Worm (Caenorhabditis elegans): ENCODE results near the gene coq-2.
A peak's percentile ranks its signal among the peaks of the same experiment; 100 is the strongest.

The coq-2 gene

ce11 chrIII:6971662-6972284, 36.0 kb downstream of the coq-2 start, which contains the start of the genes eef-1A.1 and rfc-4 (continued):
- TF ChIP-seq pag-3 (tag; optimal IDR thresholded peaks at IDR 0.05; ENCODE audit: borderline replicate concordance, insufficient read depth) = peak; percentile 78
- TF ChIP-seq unc-30 (tag; optimal IDR thresholded peaks at IDR 0.05) = no peak
- peak; percentile 38 for TF ChIP-seq efl-3 (GFP tag; optimal IDR thresholded peaks at IDR 0.05)
- peak; percentile 97 for TF ChIP-seq nhr-90 (tag; optimal IDR thresholded peaks at IDR 0.05; ENCODE audit: poor library complexity)
- peak; percentile 81 for TF ChIP-seq zag-1 (tag; optimal IDR thresholded peaks at IDR 0.05)
- TF ChIP-seq lin-13 (GFP tag; optimal IDR thresholded peaks at IDR 0.05) = peak; percentile 97
- peak in 1 of 2 experiments; percentile 97 for TF ChIP-seq mdl-1 (tag; optimal IDR thresholded peaks at IDR 0.05)
- TF ChIP-seq zip-4 (GFP tag; optimal IDR thresholded peaks at IDR 0.05) = peak; percentile 86
- TF ChIP-seq swsn-7 (tag; optimal IDR thresholded peaks at IDR 0.05) = peak; percentile 97
- TF ChIP-seq lin-14 (GFP tag; optimal IDR thresholded peaks at IDR 0.05) = peak; percentile 97
- TF ChIP-seq mef-2 (tag; optimal IDR thresholded peaks at IDR 0.05) = peak; percentile 64
- peak; percentile 91 for TF ChIP-seq lir-3 (tag; optimal IDR thresholded peaks at IDR 0.05; ENCODE audit: poor library complexity)
- peak; percentile 97 for TF ChIP-seq nhr-47 (tag; optimal IDR thresholded peaks at IDR 0.05)
- TF ChIP-seq hlh-4 (tag; optimal IDR thresholded peaks at IDR 0.05) = no peak
- peak; percentile 90 for TF ChIP-seq hpl-2 (GFP tag; optimal IDR thresholded peaks at IDR 0.05)
- no peak for TF ChIP-seq ces-1 (GFP tag; optimal IDR thresholded peaks at IDR 0.05)
- TF ChIP-seq nhr-84 (tag; optimal IDR thresholded peaks at IDR 0.05) = peak; percentile 57
- TF ChIP-seq ceh-90 (tag; optimal IDR thresholded peaks at IDR 0.05) = peak; percentile 59
- peak; percentile 75 for TF ChIP-seq sox-4 (tag; optimal IDR thresholded peaks at IDR 0.05)
- peak; percentile 98 for TF ChIP-seq nhr-71 (tag; optimal IDR thresholded peaks at IDR 0.05)
- peak; percentile 91 for TF ChIP-seq lin-39 (tag; optimal IDR thresholded peaks at IDR 0.05)
- peak; percentile 93 for TF ChIP-seq aly-2 (tag; optimal IDR thresholded peaks at IDR 0.05)
- no peak for TF ChIP-seq alr-1 (tag; optimal IDR thresholded peaks at IDR 0.05; ENCODE audit: borderline replicate concordance)
- TF ChIP-seq pqm-1 (tag; optimal IDR thresholded peaks at IDR 0.05) = no peak
- TF ChIP-seq nhr-20 (tag; optimal IDR thresholded peaks at IDR 0.05) = peak; percentile 98
- peak; percentile 97 to 99 for TF ChIP-seq lin-35 (GFP tag; optimal IDR thresholded peaks at IDR 0.05)
- peak; percentile 59 for TF ChIP-seq elt-2 (tag; optimal IDR thresholded peaks at IDR 0.05)
- TF ChIP-seq Y116A8C.19 (tag; optimal IDR thresholded peaks at IDR 0.05; ENCODE audit: borderline replicate concordance) = no peak
- peak; percentile 92 for TF ChIP-seq ceh-88 (GFP tag; IDR thresholded peaks at IDR 0.05)
- no peak for TF ChIP-seq nhr-28 (tag; optimal IDR thresholded peaks at IDR 0.05)
- TF ChIP-seq fkh-10 (GFP tag; optimal IDR thresholded peaks at IDR 0.05) = peak; percentile 92
- TF ChIP-seq efl-1 (optimal IDR thresholded peaks at IDR 0.05) = peak; percentile 98
- peak; percentile 94 to 99 for TF ChIP-seq efl-1 (GFP tag; optimal IDR thresholded peaks at IDR 0.05 in 1 of 2)
- peak; percentile 95 for TF ChIP-seq fos-1 (tag; optimal IDR thresholded peaks at IDR 0.05)
- peak; percentile 95 for TF ChIP-seq jun-1 (tag; optimal IDR thresholded peaks at IDR 0.05)
- TF ChIP-seq elt-3 (tag; optimal IDR thresholded peaks at IDR 0.05) = peak; percentile 80 to 100 (median 92)
- TF ChIP-seq ztf-11 (tag; optimal IDR thresholded peaks at IDR 0.05) = peak in 1 of 2 experiments; percentile 85
- TF ChIP-seq unc-98 (GFP tag; IDR thresholded peaks at IDR 0.05) = peak; percentile 51; the same call in 1 of the 2 replicates
- peak; percentile 92 for TF ChIP-seq egl-13 (tag; optimal IDR thresholded peaks at IDR 0.05)
- peak; percentile 93 for TF ChIP-seq ztf-4 (tag; optimal IDR thresholded peaks at IDR 0.05)

DNA sequence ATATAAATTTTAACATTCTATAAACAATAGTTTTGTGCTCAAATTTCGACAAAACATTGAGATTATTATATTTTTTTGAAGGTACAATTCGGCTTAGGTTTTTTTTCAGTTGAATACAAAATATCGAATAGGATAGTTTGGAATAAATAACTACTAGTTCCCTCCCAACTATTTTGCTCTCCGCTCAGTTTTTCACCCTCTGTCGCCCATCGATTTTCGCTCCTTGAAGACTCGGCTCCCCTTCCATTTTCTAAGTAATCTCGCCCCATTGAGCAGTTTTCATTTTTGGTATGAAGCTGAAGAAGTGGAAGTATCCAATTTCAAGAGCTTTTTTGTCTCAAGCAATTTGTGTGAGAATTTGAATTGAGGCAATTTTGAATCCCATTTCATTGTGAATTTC, 37.9 kb downstream of the coq-2 start, which contains the start of gene F31E3.2:
Gene F31E3.2, plus strand, starts transcription at position 301 of the 400 bp plus-strand sequence.
- TF ChIP-seq nhr-71 (tag; optimal IDR thresholded peaks at IDR 0.05) (no peak), lsy-2 (tag; optimal IDR thresholded peaks at IDR 0.05) (peak in 1 of 2 experiments; percentile 9)

Measured in whole organism, L1 larva.